Fruit fly (Drosophila melanogaster) whole organism, embryonic: ENCODE data around the gene CG45676.

Source experiments
- ATbp ChIP-seq: fragments of 200-800 bp; sonication (Bioruptor generic); optimal IDR thresholded peaks from 2 replicates; lab custom pipeline; 2017; ENCODE audit warnings: missing biosample characterization, mild to moderate bottlenecking, missing genetic modification characterization, missing genetic modification reagents
- Ada2b ChIP-seq: fragments of 200-800 bp; sonication (Bioruptor generic); IDR thresholded peaks from 2 replicates; pipeline ENCODE4 v1.3.6; 2022; ENCODE audit warnings: missing biosample characterization, missing genetic modification characterization
- Adf1 ChIP-seq: fragments of 200-800 bp; sonication (Bioruptor generic); IDR thresholded peaks from 2 replicates; pipeline ENCODE4 v1.3.6; 2022; ENCODE audit warnings: missing biosample characterization, missing genetic modification characterization
- B-H1 ChIP-seq: fragments of 200-800 bp; sonication (Bioruptor generic); IDR thresholded peaks from 3 replicates; pipeline ENCODE4 v1.3.6; 2022; ENCODE audit warnings: missing biosample characterization, missing genetic modification characterization
- CG11085 ChIP-seq: fragments of 200-800 bp; sonication (Bioruptor generic); IDR thresholded peaks from 2 replicates; pipeline ENCODE4 v1.3.6; 2022; ENCODE audit warnings: missing biosample characterization, missing genetic modification characterization
- CG11398 ChIP-seq: fragments of 200-800 bp; sonication (Bioruptor generic); optimal IDR thresholded peaks from 2 replicates; lab custom pipeline; 2016; ENCODE audit warnings: missing biosample characterization, missing genetic modification characterization
- CG14441 ChIP-seq: fragments of 200-800 bp; sonication (Bioruptor generic); IDR thresholded peaks from 2 replicates; pipeline ENCODE4 v1.3.6; 2022; ENCODE audit warnings: missing biosample characterization, missing genetic modification characterization
- CG15696 ChIP-seq: fragments of 200-800 bp; sonication (Bioruptor generic); optimal IDR thresholded peaks from 2 replicates; lab custom pipeline; 2019; ENCODE audit warnings: missing biosample characterization, mild to moderate bottlenecking, missing genetic modification characterization, moderate library complexity
- CG17912 ChIP-seq: fragments of 200-800 bp; sonication (Bioruptor generic); optimal IDR thresholded peaks from 2 replicates; lab custom pipeline; 2018; ENCODE audit warnings: missing biosample characterization, mild to moderate bottlenecking, missing genetic modification characterization
- CG2116 ChIP-seq: fragments of 200-800 bp; sonication (Bioruptor generic); optimal IDR thresholded peaks from 3 replicates; lab custom pipeline; 2018; ENCODE audit warnings: missing biosample characterization, mild to moderate bottlenecking, missing genetic modification characterization
- CG2199 ChIP-seq: fragments of 200-800 bp; sonication (Bioruptor generic); IDR thresholded peaks from 3 replicates; pipeline ENCODE4 v1.3.6; 2022; ENCODE audit warnings: missing biosample characterization, missing genetic modification characterization
- CG34224 ChIP-seq: fragments of 200-800 bp; sonication (Bioruptor generic); IDR thresholded peaks from 3 replicates; pipeline ENCODE4 v1.3.6; 2022; ENCODE audit warnings: missing biosample characterization, missing genetic modification characterization; ENCODE audit not compliant: partially characterized antibody
- CG3726 ChIP-seq: fragments of 200-800 bp; sonication (Bioruptor generic); IDR thresholded peaks from 3 replicates; pipeline ENCODE4, ENCODE4 v1.3.6; 2022; ENCODE audit warnings: missing biosample characterization, missing genetic modification characterization
- CG4424 ChIP-seq: fragments of 200-800 bp; sonication (Bioruptor generic); optimal IDR thresholded peaks from 3 replicates; lab custom pipeline; 2016; ENCODE audit warnings: missing biosample characterization, missing genetic modification characterization
- CG7372 ChIP-seq: fragments of 200-800 bp; sonication (Bioruptor generic); IDR thresholded peaks from 2 replicates; pipeline ENCODE4 v1.3.6; 2022; ENCODE audit warnings: missing biosample characterization, missing genetic modification characterization
- CG8765 ChIP-seq: fragments of 200-800 bp; sonication (Bioruptor generic); IDR thresholded peaks from 2 replicates; pipeline ENCODE4 v1.3.6; 2022; ENCODE audit warnings: missing biosample characterization, missing genetic modification characterization
- D19B ChIP-seq: fragments of 200-800 bp; sonication (Bioruptor generic); optimal IDR thresholded peaks from 2 replicates; lab custom pipeline; 2017; ENCODE audit warnings: missing biosample characterization, mild to moderate bottlenecking, missing genetic modification characterization
- Dad ChIP-seq: fragments of 200-800 bp; sonication (Bioruptor generic); optimal IDR thresholded peaks from 3 replicates; lab custom pipeline; 2016; ENCODE audit warnings: missing biosample characterization, missing genetic modification characterization
- Deaf1 ChIP-seq: fragments of 200-800 bp; optimal IDR thresholded peaks from 3 replicates; lab custom pipeline; 2019; ENCODE audit warnings: missing biosample characterization, mild to moderate bottlenecking, missing genetic modification characterization, moderate library complexity
- Drgx ChIP-seq: fragments of 200-800 bp; sonication (Bioruptor generic); IDR thresholded peaks from 2 replicates; pipeline ENCODE4 v1.3.6; 2022; ENCODE audit warnings: missing biosample characterization, missing genetic modification characterization
- ERR ChIP-seq: fragments of 200-800 bp; sonication (Bioruptor generic); optimal IDR thresholded peaks from 2 replicates; lab custom pipeline; 2016; ENCODE audit warnings: missing biosample characterization, missing genetic modification characterization
- Eip74EF ChIP-seq, 2 experiments: fragments of 200-800 bp in 1 of 2; fragments of >200 bp in 1 of 2; sonication (Bioruptor generic) in 1 of 2; optimal IDR thresholded peaks; 2 replicates each; lab custom pipeline; 2017 to 2019; ENCODE audit warnings: missing biosample characterization in 2 of 2, missing genetic modification characterization in 2 of 2, mild to moderate bottlenecking in 1 of 2, moderate library complexity in 1 of 2
- Gsc ChIP-seq: fragments of 200-800 bp; sonication (Bioruptor generic); IDR thresholded peaks from 2 replicates; pipeline ENCODE4 v1.3.6; 2022; ENCODE audit warnings: missing biosample characterization, missing genetic modification characterization
- H2.0 ChIP-seq: fragments of 200-800 bp; sonication (Bioruptor generic); IDR thresholded peaks from 2 replicates; pipeline ENCODE4 v1.3.6; 2022; ENCODE audit warnings: missing biosample characterization, missing genetic modification characterization
- HLHmδ ChIP-seq: fragments of 200-800 bp; sonication (Bioruptor generic); optimal IDR thresholded peaks from 2 replicates; lab custom pipeline; 2018; ENCODE audit warnings: missing biosample characterization, mild to moderate bottlenecking, missing genetic modification characterization, moderate library complexity
- Hsf ChIP-seq: fragments of 200-800 bp; sonication (Bioruptor generic); optimal IDR thresholded peaks from 3 replicates; lab custom pipeline; 2016; ENCODE audit warnings: missing biosample characterization, missing genetic modification characterization
- Kr ChIP-seq: fragments of 200-800 bp; sonication (Bioruptor generic); optimal IDR thresholded peaks from 2 replicates; lab custom pipeline; 2017; ENCODE audit warnings: missing biosample characterization, mild to moderate bottlenecking, missing genetic modification characterization
- Nf-YB ChIP-seq: fragments of 200-800 bp; sonication (Bioruptor generic); optimal IDR thresholded peaks from 3 replicates; lab custom pipeline; 2019; ENCODE audit warnings: missing biosample characterization, mild to moderate bottlenecking, missing genetic modification characterization, moderate library complexity
- Nf-YC ChIP-seq: fragments of 200-800 bp; optimal IDR thresholded peaks from 3 replicates; lab custom pipeline; 2019; ENCODE audit warnings: missing biosample characterization, mild to moderate bottlenecking, missing genetic modification characterization, moderate library complexity
- ash1 ChIP-seq: fragments of 200-800 bp; sonication (Bioruptor generic); optimal IDR thresholded peaks from 2 replicates; lab custom pipeline; 2018; ENCODE audit warnings: missing biosample characterization, mild to moderate bottlenecking, missing genetic modification characterization
- bsh ChIP-seq, 2 experiments: fragments of 200-800 bp; sonication (Bioruptor generic); optimal IDR thresholded peaks; 2 replicates each; lab custom pipeline; 2017 to 2018; ENCODE audit warnings: mild to moderate bottlenecking in 2 of 2, missing biosample characterization in 2 of 2, missing genetic modification characterization in 2 of 2, moderate library complexity in 1 of 2
- cato ChIP-seq: fragments of 200-800 bp; sonication (Bioruptor generic); optimal IDR thresholded peaks from 2 replicates; lab custom pipeline; 2016; ENCODE audit warnings: missing biosample characterization, missing genetic modification characterization, borderline replicate concordance
- cg ChIP-seq: fragments of 200-800 bp; sonication (Bioruptor generic); optimal IDR thresholded peaks from 3 replicates; lab custom pipeline; 2019; ENCODE audit warnings: missing biosample characterization, mild to moderate bottlenecking, missing genetic modification characterization, moderate library complexity
- crp ChIP-seq, 2 experiments: fragments of 200-800 bp; sonication (Bioruptor generic); optimal IDR thresholded peaks; 2 replicates in 1 of 2; 3 replicates in 1 of 2; lab custom pipeline; 2017; ENCODE audit warnings: missing biosample characterization in 2 of 2, missing genetic modification characterization in 2 of 2, mild to moderate bottlenecking in 1 of 2, moderate library complexity in 1 of 2
- dimm ChIP-seq: fragments of 200-800 bp; sonication (Bioruptor generic); IDR thresholded peaks from 2 replicates; pipeline ENCODE4 v1.3.6; 2022; ENCODE audit warnings: missing biosample characterization, missing genetic modification characterization
- gsb ChIP-seq: fragments of 200-800 bp; sonication (Bioruptor generic); IDR thresholded peaks from 2 replicates; pipeline ENCODE4 v1.3.6; 2022; ENCODE audit warnings: missing biosample characterization, missing genetic modification characterization
- mirr ChIP-seq: fragments of 200-800 bp; sonication (Bioruptor generic); optimal IDR thresholded peaks from 3 replicates; lab custom pipeline; 2018; ENCODE audit warnings: missing biosample characterization, mild to moderate bottlenecking, missing genetic modification characterization
- nerfin-1 ChIP-seq: fragments of 200-800 bp; sonication (Bioruptor generic); optimal IDR thresholded peaks from 3 replicates; lab custom pipeline; 2019; ENCODE audit warnings: missing biosample characterization, mild to moderate bottlenecking, missing genetic modification characterization, moderate library complexity
- pb ChIP-seq: fragments of 200-800 bp; sonication (Bioruptor generic); optimal IDR thresholded peaks from 3 replicates; lab custom pipeline; 2016; ENCODE audit warnings: missing biosample characterization, missing genetic modification characterization
- pho ChIP-seq: fragments of 200-800 bp; sonication (Bioruptor generic); optimal IDR thresholded peaks from 2 replicates; lab custom pipeline; 2016; ENCODE audit warnings: missing biosample characterization, missing genetic modification characterization
- pros ChIP-seq: fragments of 200-800 bp; sonication (Bioruptor generic); optimal IDR thresholded peaks from 3 replicates; lab custom pipeline; 2019; ENCODE audit warnings: missing biosample characterization, mild to moderate bottlenecking, missing genetic modification characterization, moderate library complexity
- sd ChIP-seq: fragments of 200-800 bp; sonication (Bioruptor generic); optimal IDR thresholded peaks from 3 replicates; lab custom pipeline; 2018; ENCODE audit warnings: missing biosample characterization, mild to moderate bottlenecking, missing genetic modification characterization, moderate library complexity
- seq ChIP-seq: fragments of 200-800 bp; sonication (Bioruptor generic); IDR thresholded peaks from 2 replicates; pipeline ENCODE4 v1.3.6; 2022; ENCODE audit warnings: missing biosample characterization, missing genetic modification characterization
- z ChIP-seq: fragments of 200-800 bp; sonication (Bioruptor generic); IDR thresholded peaks from 3 replicates; pipeline ENCODE4 v1.3.6; 2022; ENCODE audit warnings: missing biosample characterization, missing genetic modification characterization
- zfh2 ChIP-seq: fragments of 200-800 bp; sonication (Bioruptor generic); optimal IDR thresholded peaks from 2 replicates; lab custom pipeline; 2016; ENCODE audit warnings: missing biosample characterization, missing genetic modification characterization

CG45676 gene

DNA sequence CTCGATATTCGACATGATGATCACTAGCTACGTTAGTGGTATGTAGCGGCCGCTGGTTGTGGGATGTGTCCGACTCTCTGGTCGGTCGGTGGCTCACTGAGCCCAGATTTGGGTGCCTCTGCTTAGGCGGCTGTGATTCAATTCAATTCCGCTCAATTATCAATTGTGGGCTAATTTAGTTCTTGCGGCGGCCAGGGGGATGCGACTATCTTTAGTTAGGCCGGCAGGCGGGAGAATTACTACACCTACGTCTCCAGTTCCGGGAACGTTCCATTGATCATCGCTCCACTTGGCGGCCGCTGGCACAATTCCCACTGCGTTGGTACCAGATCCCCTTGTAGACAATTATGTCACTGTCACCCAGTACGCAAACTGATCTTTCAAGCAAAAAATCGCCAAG is at the start of gene CG45676, which contains the start of gene bumpel:
CG45676 (plus strand) TSS at position 318 of the 400 bp plus-strand sequence.
bumpel (minus strand) TSS at position 101 of the 400 bp plus-strand sequence.
- no peak for TF ChIP-seq bsh (GFP tag; optimal IDR thresholded peaks at IDR 0.05; lab: Kevin White, UChicago)
- TF ChIP-seq CG4424 (GFP tag; lab: Kevin White, UChicago) = no peak
- TF ChIP-seq cato (GFP tag; lab: Kevin White, UChicago) = no peak
- TF ChIP-seq CG34224 = no peak
- TF ChIP-seq CG14441 (GFP tag; lab: Robert Waterston, UW) = no peak
- TF ChIP-seq CG2116 (GFP tag; lab: Kevin White, UChicago) = no peak
- no peak for TF ChIP-seq CG11085 (GFP tag; lab: Robert Waterston, UW)
- TF ChIP-seq H2.0 (GFP tag; lab: Robert Waterston, UW) = no peak
- TF ChIP-seq mirr (GFP tag; lab: Kevin White, UChicago) = no peak
- no peak for TF ChIP-seq Eip74EF (GFP tag; optimal IDR thresholded peaks at IDR 0.05; lab: Kevin White, UChicago)
- TF ChIP-seq pho (GFP tag; lab: Kevin White, UChicago) = no peak

DNA sequence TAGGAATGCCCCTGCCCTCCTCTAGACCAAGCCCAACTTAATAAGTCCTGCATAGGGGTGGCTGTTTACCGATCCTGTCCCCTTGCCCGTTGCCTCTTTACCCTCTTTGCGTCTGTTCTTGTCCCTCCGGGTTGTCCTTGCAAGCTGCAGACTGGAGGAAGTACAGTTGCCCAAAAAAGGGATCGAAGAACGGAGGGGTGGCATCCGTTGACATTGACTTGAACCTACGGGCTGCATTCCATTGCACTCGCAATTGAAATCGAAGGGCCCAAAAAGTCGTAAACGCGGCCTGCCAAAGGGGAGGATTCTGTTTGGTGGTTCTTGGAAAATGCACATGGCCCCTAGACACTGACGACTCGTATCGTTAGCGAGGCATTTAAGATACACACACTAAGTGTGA is 48.4 kb upstream of the CG45676 start:
- TF ChIP-seq ash1 = no peak
- 0 out of 3 replicates have a peak, but pooled peaks have one; percentile 32 for TF ChIP-seq CG2199 (GFP tag; lab: Robert Waterston, UW)
- no peak for TF ChIP-seq CG17912 (GFP tag; lab: Kevin White, UChicago)
- peak; percentile 75 for TF ChIP-seq nerfin-1 (tag; lab: Kevin White, UChicago)
- TF ChIP-seq pros (GFP tag; lab: Kevin White, UChicago) = peak; percentile 97
- TF ChIP-seq, all 482 proteins: peak for 3

DNA sequence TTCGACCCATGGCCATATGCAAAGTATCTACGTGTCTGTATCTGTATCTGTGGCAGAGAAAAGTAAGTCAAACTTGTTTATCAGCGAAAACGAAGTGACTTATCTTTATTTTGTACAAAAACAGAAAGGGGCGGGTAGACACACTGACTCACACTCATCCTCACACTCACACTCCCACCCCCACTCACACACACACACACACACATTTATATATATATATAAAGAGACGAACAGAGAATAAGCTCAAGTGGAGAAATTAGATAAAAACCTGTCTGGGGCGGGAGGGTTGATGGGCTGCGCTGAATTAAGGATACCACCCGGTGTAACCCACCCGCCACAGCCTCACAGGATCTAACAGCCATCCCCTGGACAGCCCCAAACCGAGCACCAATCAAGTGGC is 47.9 kb upstream of the CG45676 start:
- peak; percentile 91 for TF ChIP-seq Nf-YC (tag; lab: Kevin White, UChicago)
- no peak for TF ChIP-seq Drgx
- TF ChIP-seq seq (GFP tag; lab: Robert Waterston, UW) = peak; percentile 34; the same call in 1 of the 2 replicates
- peak; percentile 70 for TF ChIP-seq Deaf1 (tag; lab: Kevin White, UChicago)
- TF ChIP-seq Adf1 (GFP tag; lab: Robert Waterston, UW) = peak; percentile 31; the same call in 1 of the 2 replicates
- TF ChIP-seq CG15696 (tag; lab: Kevin White, UChicago) = no peak
- TF ChIP-seq z (GFP tag; lab: Robert Waterston, UW) = peak; percentile 70
- peak; percentile 54 for TF ChIP-seq cg (GFP tag; lab: Kevin White, UChicago)
- TF ChIP-seq zfh2 (GFP tag; lab: Kevin White, UChicago) = no peak
- peak; percentile 85 for TF ChIP-seq Nf-YB
- TF ChIP-seq ATbp (GFP tag; lab: Kevin White, UChicago) = no peak
- no peak for TF ChIP-seq Hsf (GFP tag; lab: Kevin White, UChicago)
- no peak for TF ChIP-seq CG7372
- TF ChIP-seq Ada2b = no peak
- no peak for TF ChIP-seq gsb (GFP tag; lab: Robert Waterston, UW)
- no peak for TF ChIP-seq dimm (GFP tag; lab: Robert Waterston, UW)
- TF ChIP-seq ERR (GFP tag; lab: Kevin White, UChicago) = no peak

DNA sequence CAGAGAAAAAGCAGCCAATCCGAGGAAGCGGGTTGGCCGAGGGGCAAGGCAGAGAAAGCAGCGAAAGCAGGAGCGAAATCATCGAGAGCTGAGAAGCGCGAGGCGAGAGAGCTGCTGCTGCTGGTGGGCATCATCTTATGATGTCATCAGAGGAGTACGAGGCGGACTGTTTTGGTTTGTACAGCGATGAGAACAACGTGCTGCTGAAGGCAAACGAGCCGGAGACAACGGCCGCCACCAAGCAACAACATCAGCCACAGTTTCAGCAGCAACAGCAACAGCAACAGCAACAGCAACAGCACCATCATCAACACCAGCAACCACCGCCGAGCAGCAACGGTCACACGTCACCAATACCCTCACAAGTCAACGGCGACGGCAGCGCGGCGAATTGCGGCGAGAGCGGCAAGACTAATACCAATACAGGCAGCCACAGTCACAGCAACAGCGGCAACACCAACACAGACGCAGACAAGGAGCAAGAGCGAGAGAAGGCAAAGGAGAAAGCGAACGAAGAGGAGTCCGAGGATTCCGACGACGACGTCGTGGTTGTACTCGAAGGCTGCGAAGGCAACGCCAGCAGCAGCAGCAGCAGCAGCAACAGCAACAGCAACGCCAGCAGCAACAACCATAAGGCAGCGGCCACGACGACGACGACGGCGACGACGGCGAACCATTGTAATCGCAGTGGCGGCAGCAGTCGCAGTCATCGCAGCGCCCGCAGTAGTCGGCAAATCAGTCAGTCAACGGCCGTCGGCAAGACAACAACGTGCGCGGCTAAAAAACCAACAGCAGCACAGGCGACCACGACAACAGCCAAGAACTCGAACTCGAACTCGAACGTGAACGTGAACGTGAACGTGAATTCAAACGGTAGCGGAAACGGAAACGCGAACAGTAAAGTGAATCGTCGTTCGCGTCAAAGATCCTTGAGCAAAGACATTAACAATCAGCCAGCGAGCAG is 46.4 kb upstream of the CG45676 start:
- TF ChIP-seq Dad (GFP tag; lab: Kevin White, UChicago) = peak; percentile 24
- TF ChIP-seq crp (GFP tag; optimal IDR thresholded peaks at IDR 0.05; lab: Kevin White, UChicago) = no peak
- no peak for TF ChIP-seq D19B (GFP tag; lab: Kevin White, UChicago)
- TF ChIP-seq HLHmδ (GFP tag; lab: Kevin White, UChicago) = peak; percentile 74
- peak; percentile 33 for TF ChIP-seq CG11398 (GFP tag; lab: Kevin White, UChicago)
- no peak for TF ChIP-seq sd
- no peak for TF ChIP-seq pb (GFP tag; lab: Kevin White, UChicago)
- no peak for TF ChIP-seq Gsc
- TF ChIP-seq Kr = no peak
- no peak for TF ChIP-seq B-H1 (GFP tag; lab: Robert Waterston, UW)
- peak; percentile 21 for TF ChIP-seq CG8765 (GFP tag; lab: Robert Waterston, UW)
- TF ChIP-seq CG3726 (GFP tag; lab: Robert Waterston, UW) = no peak
